Fruit fly (Drosophila melanogaster): ENCODE data around the gene CG2656.

CG2656 gene

dm6 chr3R:7142580-7142979 lies 1.9 kb upstream of the CG2656 start:
- TF ChIP-seq br (GFP tag; optimal IDR thresholded peaks at IDR 0.05) (no peak), Rel (GFP tag; optimal IDR thresholded peaks at IDR 0.05) (no peak), Rel (tag; optimal IDR thresholded peaks at IDR 0.05) (no peak), fru (GFP tag; optimal IDR thresholded peaks at IDR 0.05) (no peak), Mio (GFP tag; optimal IDR thresholded peaks at IDR 0.05) (no peak), foxo (GFP tag; optimal IDR thresholded peaks at IDR 0.05) (no peak), CrebA (GFP tag; optimal IDR thresholded peaks at IDR 0.05; ENCODE audit: borderline replicate concordance) (no peak), dl (GFP tag; optimal IDR thresholded peaks at IDR 0.05; ENCODE audit: insufficient read depth in 1 of 2, partially characterized antibody in 2 of 2) (no peak), Hr78 (GFP tag; optimal IDR thresholded peaks at IDR 0.05) (no peak), lola (GFP tag; optimal IDR thresholded peaks at IDR 0.05) (no peak), Dfd (GFP tag; optimal IDR thresholded peaks at IDR 0.05) (no peak), dsf (GFP tag; optimal IDR thresholded peaks at IDR 0.05; ENCODE audit: borderline replicate concordance) (no peak), brk (GFP tag; optimal IDR thresholded peaks at IDR 0.05) (no peak), Abd-B (GFP tag; optimal IDR thresholded peaks at IDR 0.05) (no peak)

dm6 chr3R:7150544-7151406 lies 6.3 kb downstream of the CG2656 start, which contains the start of the genes gfzf and Sas-4:
gfzf (minus strand) TSS chr3R:7150968.
Sas-4 (plus strand) TSS chr3R:7151367.
- TF ChIP-seq HLH106 (tag; optimal IDR thresholded peaks at IDR 0.05) (peak; percentile 77), pan (optimal IDR thresholded peaks at IDR 0.05) (no peak), Abd-B (GFP tag; optimal IDR thresholded peaks at IDR 0.05) (no peak), dl (GFP tag; optimal IDR thresholded peaks at IDR 0.05; ENCODE audit: insufficient read depth in 1 of 2, partially characterized antibody in 2 of 2) (no peak), psq (GFP tag; optimal IDR thresholded peaks at IDR 0.05) (peak; percentile 46), CG32264 (GFP tag; optimal IDR thresholded peaks at IDR 0.05) (no peak), foxo (GFP tag; optimal IDR thresholded peaks at IDR 0.05) (peak in 1 of 2 experiments; percentile 81), Hnf4 (GFP tag; optimal IDR thresholded peaks at IDR 0.05) (no peak), Dfd (GFP tag; optimal IDR thresholded peaks at IDR 0.05) (no peak), jim (GFP tag; optimal IDR thresholded peaks at IDR 0.05) (no peak), N (GFP tag; optimal IDR thresholded peaks at IDR 0.05) (no peak), Hr78 (GFP tag; optimal IDR thresholded peaks at IDR 0.05) (no peak), Sp1 (GFP tag; optimal IDR thresholded peaks at IDR 0.05) (peak; percentile 51), OdsH (GFP tag; optimal IDR thresholded peaks at IDR 0.05) (peak; percentile 52), Myc (optimal IDR thresholded peaks at IDR 0.05) (peak; percentile 15), Jra (GFP tag; optimal IDR thresholded peaks at IDR 0.05) (no peak), Hr83 (GFP tag; optimal IDR thresholded peaks at IDR 0.05; ENCODE audit: poor library complexity, severe bottlenecking) (peak; percentile 23), rgr (GFP tag; optimal IDR thresholded peaks at IDR 0.05) (no peak), sv (GFP tag; optimal IDR thresholded peaks at IDR 0.05) (no peak), GATAd (GFP tag; optimal IDR thresholded peaks at IDR 0.05) (peak; percentile 60), br (GFP tag; optimal IDR thresholded peaks at IDR 0.05) (no peak), CG9705 (GFP tag; optimal IDR thresholded peaks at IDR 0.05) (peak; percentile 33), Mio (GFP tag; optimal IDR thresholded peaks at IDR 0.05) (no peak), Vsx2 (GFP tag; optimal IDR thresholded peaks at IDR 0.05; ENCODE audit: partially characterized antibody) (no peak), CrebA (GFP tag; optimal IDR thresholded peaks at IDR 0.05; ENCODE audit: borderline replicate concordance) (no peak), Rel (GFP tag; optimal IDR thresholded peaks at IDR 0.05) (no peak), Rel (tag; optimal IDR thresholded peaks at IDR 0.05) (peak; percentile 13), sage (GFP tag; optimal IDR thresholded peaks at IDR 0.05) (no peak), dsf (GFP tag; optimal IDR thresholded peaks at IDR 0.05; ENCODE audit: borderline replicate concordance) (peak; percentile 33), ey (GFP tag; optimal IDR thresholded peaks at IDR 0.05) (peak; percentile 55), dmrt93B (GFP tag; optimal IDR thresholded peaks at IDR 0.05) (peak; percentile 69), tai (GFP tag; optimal IDR thresholded peaks at IDR 0.05) (no peak), brk (GFP tag; optimal IDR thresholded peaks at IDR 0.05) (no peak)

Measured in whole organism, wandering third instar larva.